Fruit fly (Drosophila melanogaster) whole organism, wandering third instar larva: ENCODE results near the gene CG32037.
A peak's percentile ranks its signal among the peaks of the same experiment; 100 is the strongest.

Source experiments
- Abd-B ChIP-seq: fragments of >200 bp; optimal IDR thresholded peaks from 2 replicates; lab custom pipeline; 2017; ENCODE audit warnings: missing biosample characterization, missing genetic modification characterization
- Hr78 ChIP-seq: fragments of >200 bp; optimal IDR thresholded peaks from 2 replicates; lab custom pipeline; 2017; ENCODE audit warnings: missing biosample characterization, missing genetic modification characterization
- N ChIP-seq: fragments of >200 bp; optimal IDR thresholded peaks from 2 replicates; lab custom pipeline; 2018; ENCODE audit warnings: missing biosample characterization, missing external identifiers, missing genetic modification characterization
- br ChIP-seq: fragments of 200-800 bp; sonication (Bioruptor generic); optimal IDR thresholded peaks from 2 replicates; lab custom pipeline; 2016; ENCODE audit warnings: missing biosample characterization, missing genetic modification characterization
- pan ChIP-seq: fragments of >200 bp; optimal IDR thresholded peaks from 2 replicates; lab custom pipeline; 2017

- TF ChIP-seq Hr78 (GFP tag; lab: Kevin White, UChicago): no peak
- no peak for TF ChIP-seq Abd-B (GFP tag; lab: Kevin White, UChicago)
- TF ChIP-seq pan: no peak
- TF ChIP-seq br (GFP tag; lab: Kevin White, UChicago): peak; percentile 69
- no peak for TF ChIP-seq N (GFP tag; lab: Kevin White, UChicago)
Measured at dm6 chr3L:9451522-9452118, 40.4 kb downstream of the CG32037 start, which contains the start of the genes CG3448 and ghi.
